Fruit fly (Drosophila melanogaster) whole organism, embryonic: ENCODE data around the gene CG31287.
A peak's percentile ranks its signal among the peaks of the same experiment; 100 is the strongest.

Experiments used
- Abd-B ChIP-seq: fragments of 200-800 bp; sonication (Bioruptor generic); optimal IDR thresholded peaks from 2 replicates; lab custom pipeline; 2018; ENCODE audit warnings: missing biosample characterization, mild to moderate bottlenecking, missing genetic modification characterization, moderate library complexity
- Bdp1 ChIP-seq: fragments of 200-800 bp; sonication (Bioruptor generic); optimal IDR thresholded peaks from 3 replicates; lab custom pipeline; 2016; ENCODE audit warnings: missing biosample characterization, missing genetic modification characterization
- Blimp-1 ChIP-seq: fragments of 200-800 bp; sonication (Bioruptor generic); optimal IDR thresholded peaks from 3 replicates; lab custom pipeline; 2018; ENCODE audit warnings: missing biosample characterization, missing genetic modification characterization, mild to moderate bottlenecking, moderate library complexity, missing genetic modification reagents
- Bteb2 ChIP-seq: fragments of 200-800 bp; sonication (Bioruptor generic); optimal IDR thresholded peaks from 2 replicates; lab custom pipeline; 2016; ENCODE audit warnings: missing biosample characterization, missing genetic modification characterization
- CG11093 ChIP-seq: fragments of 200-800 bp; sonication (Bioruptor generic); IDR thresholded peaks from 3 replicates; pipeline ENCODE4 v1.3.6; 2022; ENCODE audit warnings: missing biosample characterization, missing genetic modification characterization
- CG11247 ChIP-seq: fragments of 200-800 bp; sonication (Bioruptor generic); IDR thresholded peaks from 2 replicates; pipeline ENCODE4 v1.3.6; 2022; ENCODE audit warnings: missing biosample characterization, missing genetic modification characterization
- CG12104 ChIP-seq: fragments of 200-800 bp; sonication (Bioruptor generic); optimal IDR thresholded peaks from 3 replicates; lab custom pipeline; 2016; ENCODE audit warnings: missing biosample characterization, missing genetic modification characterization
- CG12299 ChIP-seq: fragments of 200-800 bp; sonication (Bioruptor generic); optimal IDR thresholded peaks from 2 replicates; lab custom pipeline; 2018; ENCODE audit warnings: missing biosample characterization, mild to moderate bottlenecking, missing genetic modification characterization
- CG12659 ChIP-seq: fragments of 200-800 bp; sonication (Bioruptor generic); optimal IDR thresholded peaks from 3 replicates; lab custom pipeline; 2017; ENCODE audit warnings: mild to moderate bottlenecking, missing biosample characterization, missing genetic modification reagents, missing genetic modification characterization
- CG13624 ChIP-seq: fragments of 200-800 bp; sonication (Bioruptor generic); optimal IDR thresholded peaks from 2 replicates; lab custom pipeline; 2016; ENCODE audit warnings: missing biosample characterization, missing genetic modification characterization
- CG1529 ChIP-seq: fragments of 200-800 bp; sonication (Bioruptor generic); optimal IDR thresholded peaks from 3 replicates; lab custom pipeline; 2018; ENCODE audit warnings: missing biosample characterization, missing genetic modification characterization
- CG16779 ChIP-seq: fragments of 200-800 bp; sonication (Bioruptor generic); IDR thresholded peaks from 2 replicates; pipeline ENCODE4 v1.3.6; 2022; ENCODE audit warnings: missing biosample characterization, missing genetic modification characterization
- CG1792 ChIP-seq: fragments of 200-800 bp; sonication (Bioruptor generic); optimal IDR thresholded peaks from 2 replicates; lab custom pipeline; 2016; ENCODE audit warnings: missing biosample characterization, missing genetic modification characterization
- CG33557 ChIP-seq: fragments of 200-800 bp; sonication (Bioruptor generic); optimal IDR thresholded peaks from 2 replicates; lab custom pipeline; 2019; ENCODE audit warnings: missing biosample characterization, mild to moderate bottlenecking, missing genetic modification characterization, moderate library complexity
- CG34422 ChIP-seq: fragments of 200-800 bp; sonication (Bioruptor generic); IDR thresholded peaks from 3 replicates; pipeline ENCODE4 v1.3.6; 2022; ENCODE audit warnings: missing biosample characterization, missing genetic modification characterization
- CG3838 ChIP-seq: fragments of 200-800 bp; sonication (Bioruptor generic); optimal IDR thresholded peaks from 3 replicates; lab custom pipeline; 2016; ENCODE audit warnings: missing biosample characterization, missing genetic modification characterization
- CG4404 ChIP-seq: fragments of 200-800 bp; sonication (Bioruptor generic); IDR thresholded peaks from 2 replicates; pipeline ENCODE4 v1.3.6; 2022; ENCODE audit warnings: missing biosample characterization, missing genetic modification characterization
- CG4424 ChIP-seq: fragments of 200-800 bp; sonication (Bioruptor generic); optimal IDR thresholded peaks from 3 replicates; lab custom pipeline; 2016; ENCODE audit warnings: missing biosample characterization, missing genetic modification characterization
- CG4617 ChIP-seq: fragments of 200-800 bp; sonication (Bioruptor generic); optimal IDR thresholded peaks from 3 replicates; lab custom pipeline; 2016; ENCODE audit warnings: missing biosample characterization, missing genetic modification characterization, borderline replicate concordance
- CG6765 ChIP-seq: fragments of 200-800 bp; sonication (Bioruptor generic); optimal IDR thresholded peaks from 3 replicates; lab custom pipeline; 2017; ENCODE audit warnings: missing biosample characterization, mild to moderate bottlenecking, missing genetic modification characterization
- CG6791 ChIP-seq: fragments of 200-800 bp; sonication (Bioruptor generic); IDR thresholded peaks from 3 replicates; pipeline ENCODE4 v1.3.6; 2022; ENCODE audit warnings: missing biosample characterization, missing genetic modification characterization; ENCODE audit not compliant: partially characterized antibody
- CkIIα-i1 ChIP-seq: fragments of 200-800 bp; sonication (Bioruptor generic); IDR thresholded peaks from 2 replicates; pipeline ENCODE4 v1.3.6; 2022; ENCODE audit warnings: missing biosample characterization, missing genetic modification characterization
- Dll ChIP-seq: fragments of 200-800 bp; sonication (Bioruptor generic); IDR thresholded peaks from 4 replicates; pipeline ENCODE4 v1.3.6; 2022; ENCODE audit warnings: missing biosample characterization, missing genetic modification characterization; ENCODE audit not compliant: partially characterized antibody
- Fer3 ChIP-seq: fragments of 200-800 bp; sonication (Bioruptor generic); optimal IDR thresholded peaks from 2 replicates; lab custom pipeline; 2018; ENCODE audit warnings: missing biosample characterization, mild to moderate bottlenecking, missing genetic modification characterization, moderate library complexity
- HLH54F ChIP-seq: fragments of 200-800 bp; sonication (Bioruptor generic); optimal IDR thresholded peaks from 3 replicates; lab custom pipeline; 2016; ENCODE audit warnings: missing biosample characterization, missing genetic modification characterization
- Hand ChIP-seq: fragments of 200-800 bp; sonication (Bioruptor generic); optimal IDR thresholded peaks from 2 replicates; lab custom pipeline; 2017; ENCODE audit warnings: mild to moderate bottlenecking, missing biosample characterization, missing genetic modification reagents, missing genetic modification characterization
- Hmr ChIP-seq: fragments of 200-800 bp; sonication (Bioruptor generic); optimal IDR thresholded peaks from 3 replicates; lab custom pipeline; 2017; ENCODE audit warnings: mild to moderate bottlenecking, missing biosample characterization, missing genetic modification reagents, missing genetic modification characterization
- Hr3 ChIP-seq: fragments of 200-800 bp; sonication (Bioruptor generic); optimal IDR thresholded peaks from 3 replicates; lab custom pipeline; 2016; ENCODE audit warnings: missing biosample characterization, missing genetic modification characterization
- Jarid2 ChIP-seq: fragments of 200-800 bp; sonication (Bioruptor generic); optimal IDR thresholded peaks from 3 replicates; lab custom pipeline; 2017; ENCODE audit warnings: mild to moderate bottlenecking, missing biosample characterization, missing genetic modification reagents, missing genetic modification characterization
- Lim3 ChIP-seq: fragments of 200-800 bp; sonication (Bioruptor generic); IDR thresholded peaks from 2 replicates; pipeline ENCODE4 v1.3.6; 2022; ENCODE audit warnings: missing biosample characterization, missing genetic modification characterization
- MBD-R2 ChIP-seq: fragments of 200-800 bp; sonication (Bioruptor generic); IDR thresholded peaks from 2 replicates; pipeline ENCODE4 v1.3.6; 2022; ENCODE audit warnings: missing biosample characterization, missing genetic modification characterization
- Max ChIP-seq: fragments of 200-800 bp; sonication (Bioruptor generic); optimal IDR thresholded peaks from 2 replicates; lab custom pipeline; 2016; ENCODE audit warnings: missing biosample characterization, mild to moderate bottlenecking, missing genetic modification characterization
- Oaz ChIP-seq: fragments of 200-800 bp; sonication (Bioruptor generic); IDR thresholded peaks from 2 replicates; pipeline ENCODE4 v1.3.6; 2022; ENCODE audit warnings: missing biosample characterization, missing genetic modification characterization
- PHDP ChIP-seq: fragments of 200-800 bp; sonication (Bioruptor generic); optimal IDR thresholded peaks from 3 replicates; lab custom pipeline; 2018; ENCODE audit warnings: missing biosample characterization, mild to moderate bottlenecking, missing genetic modification characterization, moderate library complexity
- Rfx ChIP-seq: fragments of 200-800 bp; sonication (Bioruptor generic); IDR thresholded peaks from 2 replicates; pipeline ENCODE4 v1.3.6; 2022; ENCODE audit warnings: missing biosample characterization, missing genetic modification characterization
- ash1 ChIP-seq: fragments of 200-800 bp; sonication (Bioruptor generic); optimal IDR thresholded peaks from 2 replicates; lab custom pipeline; 2018; ENCODE audit warnings: missing biosample characterization, mild to moderate bottlenecking, missing genetic modification characterization
- cas ChIP-seq: fragments of 200-800 bp; sonication (Bioruptor generic); IDR thresholded peaks from 2 replicates; pipeline ENCODE4 v1.3.6; 2022; ENCODE audit warnings: missing biosample characterization, missing genetic modification characterization
- dmrt99B ChIP-seq: fragments of 200-800 bp; sonication (Bioruptor generic); optimal IDR thresholded peaks from 2 replicates; lab custom pipeline; 2018; ENCODE audit warnings: missing biosample characterization, mild to moderate bottlenecking, missing genetic modification characterization, moderate library complexity
- fru ChIP-seq: fragments of >200 bp; optimal IDR thresholded peaks from 2 replicates; lab custom pipeline; 2017
- gcm ChIP-seq: fragments of 200-800 bp; sonication (Bioruptor generic); optimal IDR thresholded peaks from 2 replicates; lab custom pipeline; 2019; ENCODE audit warnings: missing biosample characterization, mild to moderate bottlenecking, missing genetic modification characterization, moderate library complexity
- gem ChIP-seq: fragments of 200-800 bp; sonication (Bioruptor generic); optimal IDR thresholded peaks from 2 replicates; lab custom pipeline; 2019; ENCODE audit warnings: missing biosample characterization, mild to moderate bottlenecking, missing genetic modification characterization, moderate library complexity
- grn ChIP-seq: fragments of 200-800 bp; sonication (Bioruptor generic); optimal IDR thresholded peaks from 3 replicates; lab custom pipeline; 2017; ENCODE audit warnings: missing biosample characterization, missing genetic modification characterization
- jigr1 ChIP-seq: fragments of 200-800 bp; sonication (Bioruptor generic); IDR thresholded peaks from 3 replicates; pipeline ENCODE4 v1.3.6; 2022; ENCODE audit warnings: missing biosample characterization, missing genetic modification characterization
- nau ChIP-seq: fragments of 200-800 bp; sonication (Bioruptor generic); optimal IDR thresholded peaks from 3 replicates; lab custom pipeline; 2017; ENCODE audit warnings: missing biosample characterization, mild to moderate bottlenecking, missing genetic modification characterization, missing genetic modification reagents
- pros ChIP-seq: fragments of 200-800 bp; sonication (Bioruptor generic); optimal IDR thresholded peaks from 3 replicates; lab custom pipeline; 2019; ENCODE audit warnings: missing biosample characterization, mild to moderate bottlenecking, missing genetic modification characterization, moderate library complexity
- psq ChIP-seq: fragments of 200-800 bp; sonication (Bioruptor generic); optimal IDR thresholded peaks from 2 replicates; lab custom pipeline; 2017; ENCODE audit warnings: missing biosample characterization, missing genetic modification characterization
- run ChIP-seq: fragments of 200-800 bp; sonication (Bioruptor generic); optimal IDR thresholded peaks from 3 replicates; lab custom pipeline; 2018; ENCODE audit warnings: missing biosample characterization, mild to moderate bottlenecking, missing genetic modification characterization
- sens-2 ChIP-seq: fragments of 200-800 bp; sonication (Bioruptor generic); IDR thresholded peaks from 2 replicates; pipeline ENCODE4 v1.3.6; 2022; ENCODE audit warnings: missing biosample characterization, missing genetic modification characterization
- sob ChIP-seq: fragments of 200-800 bp; sonication (Bioruptor generic); IDR thresholded peaks from 2 replicates; pipeline ENCODE4 v1.3.6; 2022; ENCODE audit warnings: missing biosample characterization, missing genetic modification characterization

CG31287 gene

DNA sequence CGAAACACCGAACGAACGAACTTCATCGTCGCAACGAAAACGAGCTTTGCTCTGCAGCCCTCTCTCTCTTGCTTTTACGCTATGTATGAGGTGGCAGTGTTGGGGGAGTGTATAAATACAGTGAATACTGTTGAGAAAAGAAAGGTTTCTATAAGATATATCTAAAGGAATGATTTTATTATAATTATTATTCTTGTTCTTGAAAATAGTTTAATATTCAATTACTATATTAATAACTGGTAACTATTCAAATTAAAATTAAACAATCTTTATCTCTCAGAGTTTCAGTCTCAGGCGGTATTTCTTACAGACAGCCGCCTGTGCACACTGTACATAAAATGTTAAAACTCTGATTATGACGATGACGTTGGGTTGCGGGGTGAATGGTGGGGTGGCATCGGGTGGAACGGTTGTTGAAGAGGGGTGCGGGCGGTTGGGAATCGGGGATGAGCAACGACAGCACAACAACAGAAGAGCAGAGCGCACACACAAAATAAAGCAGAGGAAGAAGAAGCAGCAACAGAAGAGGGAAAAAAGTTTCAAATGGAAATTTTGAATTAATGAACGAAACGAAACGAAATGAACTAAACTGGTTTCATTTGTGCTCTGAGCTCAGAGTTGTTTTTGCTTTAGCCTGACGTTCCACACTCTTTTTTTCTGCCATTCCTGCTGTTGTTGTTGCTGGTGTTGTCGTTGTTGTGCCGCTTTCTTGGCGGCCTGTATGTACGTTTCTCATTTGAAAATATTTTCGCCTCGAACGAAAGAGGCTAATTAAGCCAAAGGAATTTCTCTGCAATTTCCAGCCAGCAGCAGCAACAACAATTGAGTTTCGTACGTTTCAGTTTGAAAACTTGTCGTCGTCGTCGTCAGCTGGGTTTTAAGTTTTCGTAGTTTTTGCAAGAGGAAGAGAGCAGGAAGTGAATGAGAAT lies 33.8 kb downstream of the CG31287 start (continued):
- no peak for TF ChIP-seq Dll
- TF ChIP-seq CG12299, result peak; percentile 98
- no peak for TF ChIP-seq CG16779 (GFP tag; lab: Robert Waterston, UW)
- peak; percentile 94 for TF ChIP-seq psq (GFP tag; lab: Kevin White, UChicago)
- TF ChIP-seq CG34422, result no peak
- TF ChIP-seq Jarid2 (GFP tag; lab: Kevin White, UChicago), result peak; percentile 87
- peak; percentile 76 for TF ChIP-seq grn (GFP tag; lab: Kevin White, UChicago)
- no peak for TF ChIP-seq Rfx (GFP tag; lab: Robert Waterston, UW)
- TF ChIP-seq CG12659 (GFP tag; lab: Kevin White, UChicago), result peak; percentile 98
- peak; percentile 96 for TF ChIP-seq CG11093 (GFP tag; lab: Robert Waterston, UW)
- peak; percentile 99 for TF ChIP-seq Fer3 (tag; lab: Kevin White, UChicago)
- peak; percentile 98 for TF ChIP-seq Hr3 (GFP tag; lab: Kevin White, UChicago)
- TF ChIP-seq CG6765 (GFP tag; lab: Kevin White, UChicago), result peak; percentile 98
- no peak for TF ChIP-seq CG11247
- TF ChIP-seq pros (GFP tag; lab: Kevin White, UChicago), result peak; percentile 86
- TF ChIP-seq CG4404 (GFP tag; lab: Robert Waterston, UW), result no peak
- peak; percentile 83 for TF ChIP-seq Max (GFP tag; lab: Kevin White, UChicago)
- TF ChIP-seq Lim3 (GFP tag; lab: Robert Waterston, UW), result no peak
- TF ChIP-seq gem (tag; lab: Kevin White, UChicago), result peak; percentile 99
- no peak for TF ChIP-seq CG6791
- TF ChIP-seq Abd-B, result peak; percentile 97
- TF ChIP-seq HLH54F (GFP tag; lab: Kevin White, UChicago), result peak; percentile 74
- TF ChIP-seq CG12104, result peak; percentile 97
- TF ChIP-seq sens-2 (GFP tag; lab: Robert Waterston, UW), result no peak
- no peak for TF ChIP-seq cas (GFP tag; lab: Robert Waterston, UW)
- TF ChIP-seq Hmr (GFP tag; lab: Kevin White, UChicago), result peak; percentile 98
- peak; percentile 93 for TF ChIP-seq CG4617
- TF ChIP-seq CG1792 (GFP tag; lab: Kevin White, UChicago), result peak; percentile 51
- TF ChIP-seq Hand (GFP tag; lab: Kevin White, UChicago), result peak; percentile 98
- TF ChIP-seq Bteb2 (GFP tag; lab: Kevin White, UChicago), result peak; percentile 51
- TF ChIP-seq MBD-R2 (GFP tag; lab: Robert Waterston, UW), result no peak
- TF ChIP-seq CG33557, result peak; percentile 97
- TF ChIP-seq CG3838, result peak; percentile 80
- peak; percentile 98 for TF ChIP-seq gcm
- TF ChIP-seq fru, result no peak
- no peak for TF ChIP-seq jigr1 (GFP tag; lab: Robert Waterston, UW)
- peak; percentile 99 for TF ChIP-seq PHDP (tag; lab: Kevin White, UChicago)
- TF ChIP-seq Oaz (GFP tag; lab: Robert Waterston, UW), result no peak
- TF ChIP-seq CkIIα-i1 (GFP tag; lab: Robert Waterston, UW), result no peak
- TF ChIP-seq sob (GFP tag; lab: Robert Waterston, UW), result no peak
- TF ChIP-seq CG4424 (GFP tag; lab: Kevin White, UChicago), result peak; percentile 97
- TF ChIP-seq CG1529, result peak; percentile 96
- peak; percentile 91 for TF ChIP-seq nau (GFP tag; lab: Kevin White, UChicago)
- TF ChIP-seq ash1 (GFP tag; lab: Kevin White, UChicago), result peak; percentile 81
- TF ChIP-seq dmrt99B, result peak; percentile 99
- peak; percentile 97 for TF ChIP-seq Blimp-1 (GFP tag; lab: Kevin White, UChicago)
- peak; percentile 97 for TF ChIP-seq run (tag; lab: Kevin White, UChicago)
- peak; percentile 74 for TF ChIP-seq CG13624 (GFP tag; lab: Kevin White, UChicago)
- TF ChIP-seq Bdp1 (GFP tag; lab: Kevin White, UChicago), result peak; percentile 70
